Worm (Caenorhabditis elegans) whole organism, L4/young adult: ENCODE data around the gene srab-6.

Source experiments
- W03F9.2 ChIP-seq: fragments of 150-350 bp; optimal IDR thresholded peaks from 2 replicates; lab custom pipeline; 2014; ENCODE audit warnings: missing biosample characterization, missing genetic modification characterization
- dao-5 ChIP-seq: sonication (generic microtip); optimal IDR thresholded peaks from 2 replicates; lab custom pipeline; 2016; ENCODE audit warnings: missing genotype, missing genetic modification characterization, moderate library complexity, missing compliant biosample characterization
- him-1 ChIP-seq: sonication (generic microtip); optimal IDR thresholded peaks from 2 replicates; lab custom pipeline; 2016; ENCODE audit warnings: missing genotype, missing genetic modification reagents, missing genetic modification characterization, missing compliant biosample characterization

Gene srab-6

DNA sequence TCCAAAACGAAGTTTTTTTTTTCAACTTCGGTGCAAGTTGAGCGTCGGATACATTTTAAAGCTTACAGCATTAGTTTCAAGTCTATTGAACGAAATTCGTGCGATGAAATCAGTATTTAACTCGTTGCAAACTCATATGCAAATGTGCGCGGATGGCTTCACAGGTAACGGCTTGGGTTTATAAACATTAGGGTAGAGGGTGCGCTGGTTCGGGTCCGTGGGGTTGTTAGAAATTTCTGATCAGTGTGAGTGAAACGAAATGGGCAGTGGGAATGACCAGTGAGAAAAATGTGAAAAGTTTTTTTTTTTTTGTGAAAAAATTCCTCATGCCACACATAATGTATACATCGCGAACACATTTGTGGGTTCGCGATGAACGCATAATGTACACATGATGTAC is 11.4 kb upstream of the srab-6 start:
- TF ChIP-seq him-1 (tag; lab: Kevin White, UChicago) (no peak), dao-5 (no peak), W03F9.2 (tag; lab: Kevin White, UChicago) (no peak)

DNA sequence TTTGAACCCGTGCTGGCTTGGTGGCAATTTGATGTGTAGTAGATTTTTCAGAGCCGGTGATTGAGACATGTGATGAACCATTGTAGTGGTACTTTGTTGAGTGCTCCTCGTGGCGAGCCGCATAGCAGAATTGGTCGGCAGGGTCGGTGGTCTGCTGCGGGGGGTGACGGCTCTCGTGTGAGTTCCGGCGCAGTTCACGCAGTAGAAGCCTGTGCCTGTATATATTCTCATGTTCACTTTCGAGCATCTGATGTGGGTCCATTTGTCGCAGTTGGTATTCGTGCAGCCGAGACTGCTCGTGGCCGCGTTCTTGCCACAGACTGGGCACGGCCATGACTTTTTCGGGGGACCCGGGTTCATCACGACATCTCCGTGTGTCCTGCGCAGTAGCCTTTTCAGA is 10.5 kb upstream of the srab-6 start:
- no peak for TF ChIP-seq him-1 (tag; lab: Kevin White, UChicago)

DNA sequence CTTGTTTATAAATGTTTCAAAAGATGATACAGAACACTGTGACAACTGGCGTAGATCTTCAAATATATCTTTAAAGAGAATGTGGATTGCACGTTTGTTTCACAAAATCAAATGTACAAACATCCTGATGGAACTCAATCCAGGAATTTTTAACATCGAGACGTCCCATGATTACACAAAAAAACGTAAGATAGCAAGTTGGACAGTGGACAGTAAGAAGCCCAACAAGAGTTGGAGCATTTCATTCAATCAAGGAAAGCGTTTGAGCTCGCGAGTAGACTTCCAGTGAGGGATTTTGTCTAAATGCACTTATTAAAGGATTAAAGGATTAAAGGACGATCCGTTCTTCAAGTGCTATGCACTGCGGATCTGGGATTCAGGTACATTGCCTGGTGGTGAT is 7.5 kb upstream of the srab-6 start, which contains the start of gene C36C5.12:
Gene C36C5.12, minus strand, starts transcription at position 101 of the 400 bp plus-strand sequence.
- TF ChIP-seq W03F9.2 (tag; lab: Kevin White, UChicago) (no peak), dao-5 (no peak), him-1 (tag; lab: Kevin White, UChicago) (no peak)

DNA sequence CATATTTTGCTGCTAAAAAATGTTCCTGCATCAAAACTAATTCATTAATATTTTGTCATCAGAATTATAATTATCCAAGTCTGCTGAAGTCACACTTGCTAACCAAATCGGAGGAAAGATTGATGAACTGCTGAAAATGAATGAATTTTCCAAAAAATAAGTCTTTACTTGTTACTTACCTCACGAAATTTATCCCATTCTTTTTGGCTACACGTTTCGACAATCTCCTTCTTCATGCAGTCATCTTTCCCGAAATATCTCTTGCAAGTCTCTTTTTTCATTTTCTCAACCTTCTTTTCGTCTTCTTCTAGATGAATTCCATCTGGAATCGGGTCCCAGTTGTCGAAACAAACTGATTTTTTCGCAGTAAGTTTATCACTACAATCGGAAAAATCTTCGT is 6.6 kb upstream of the srab-6 start:
- TF ChIP-seq him-1 (tag; lab: Kevin White, UChicago) (no peak), W03F9.2 (tag; lab: Kevin White, UChicago) (no peak), dao-5 (no peak)

DNA sequence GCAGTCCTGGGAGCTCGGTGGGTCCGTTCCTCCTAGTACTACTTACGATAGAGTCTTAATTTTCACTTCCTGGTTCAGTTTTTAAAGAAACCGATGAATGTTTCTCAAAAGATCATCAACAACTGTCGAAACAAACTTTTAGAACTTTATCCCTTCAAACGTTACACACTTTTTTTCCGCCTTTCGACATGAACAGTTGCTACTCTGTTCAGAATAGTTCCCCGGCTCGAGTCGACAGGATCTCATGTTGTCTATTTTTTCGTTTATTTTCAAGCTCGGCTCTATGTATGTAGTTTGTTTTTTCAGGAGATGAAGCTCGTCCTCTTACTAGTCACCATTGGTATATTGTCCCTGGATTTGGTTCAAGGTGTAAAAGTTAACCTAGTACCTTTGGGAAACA is 5.0 kb upstream of the srab-6 start, which contains the start of gene exh-1:
Gene exh-1, plus strand, starts transcription at position 301 of the 400 bp plus-strand sequence.
- no peak for TF ChIP-seq him-1 (tag; lab: Kevin White, UChicago)
- no peak for TF ChIP-seq dao-5
- TF ChIP-seq W03F9.2 (tag; lab: Kevin White, UChicago): no peak

DNA sequence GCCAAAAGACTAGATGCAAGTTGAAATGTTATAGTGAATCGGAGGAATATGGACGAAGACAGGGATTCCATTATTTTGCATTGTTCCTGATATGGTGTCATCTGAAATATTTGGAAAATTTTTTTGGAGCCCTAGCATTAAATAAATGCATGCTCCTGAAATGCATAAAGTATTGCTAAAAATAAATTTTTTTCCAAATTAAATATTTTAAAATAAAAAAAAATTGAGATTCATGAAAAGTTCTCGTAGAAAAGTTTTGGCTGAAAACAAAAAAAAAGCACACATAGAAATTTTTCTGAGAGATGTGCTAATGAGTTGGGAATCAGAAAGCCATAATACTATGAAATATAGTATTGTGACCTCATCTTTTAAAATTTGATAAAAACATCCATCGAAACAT is 3.3 kb upstream of the srab-6 start, which contains the start of gene srab-7:
Gene srab-7, minus strand, starts transcription at position 101 of the 400 bp plus-strand sequence.
- no peak for TF ChIP-seq dao-5
- TF ChIP-seq him-1 (tag; lab: Kevin White, UChicago): no peak
- TF ChIP-seq W03F9.2 (tag; lab: Kevin White, UChicago): no peak

DNA sequence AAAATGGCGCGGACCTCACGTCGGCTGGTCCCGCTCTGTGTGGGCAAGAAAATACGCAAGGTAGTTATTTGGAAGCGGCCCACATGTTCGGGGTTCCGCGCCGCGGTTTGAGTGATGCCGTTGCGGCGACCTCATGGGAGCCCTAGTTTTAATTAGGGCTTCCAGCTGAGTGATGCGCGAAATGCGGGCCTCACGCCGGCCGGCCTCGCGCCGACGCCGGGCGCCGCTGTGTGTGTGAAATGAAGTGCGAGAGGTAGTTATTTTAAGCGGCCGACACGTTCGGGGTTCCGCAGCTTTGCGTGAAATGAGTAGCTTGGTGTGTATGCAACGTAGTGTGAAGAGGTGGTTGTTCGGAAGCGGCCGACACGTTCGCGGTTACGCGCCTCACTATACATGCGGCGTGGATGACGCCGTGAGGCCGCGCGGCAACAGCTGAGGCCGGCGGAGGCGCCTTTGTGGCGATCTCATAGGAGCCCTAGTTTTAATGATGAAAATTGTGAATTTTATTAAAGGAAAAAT is 1.8 kb downstream of the srab-6 start:
- TF ChIP-seq W03F9.2 (tag; lab: Kevin White, UChicago): no peak

DNA sequence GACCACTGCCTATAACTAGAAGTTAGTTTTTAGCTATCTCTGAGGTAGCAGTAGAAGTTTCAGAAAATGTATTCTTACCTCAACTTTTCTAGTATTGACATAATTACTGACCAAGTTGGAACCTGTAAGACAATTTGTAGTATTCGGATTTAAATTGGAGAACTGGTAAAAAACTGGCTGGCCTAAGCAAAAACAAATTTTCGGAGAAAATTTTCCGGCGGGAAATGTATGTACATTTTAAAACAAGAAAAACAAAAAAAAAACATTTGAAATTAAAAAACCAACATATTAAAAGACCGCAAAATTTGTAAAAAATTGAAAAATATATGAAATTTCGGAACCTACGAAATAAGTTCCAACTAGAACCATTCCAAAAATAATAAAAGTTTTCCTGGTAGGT is 4.8 kb downstream of the srab-6 start, which contains the start of gene srab-11:
Gene srab-11, minus strand, starts transcription at position 101 of the 400 bp plus-strand sequence.
- TF ChIP-seq W03F9.2 (tag; lab: Kevin White, UChicago): no peak
- no peak for TF ChIP-seq him-1 (tag; lab: Kevin White, UChicago)
- TF ChIP-seq dao-5: no peak

DNA sequence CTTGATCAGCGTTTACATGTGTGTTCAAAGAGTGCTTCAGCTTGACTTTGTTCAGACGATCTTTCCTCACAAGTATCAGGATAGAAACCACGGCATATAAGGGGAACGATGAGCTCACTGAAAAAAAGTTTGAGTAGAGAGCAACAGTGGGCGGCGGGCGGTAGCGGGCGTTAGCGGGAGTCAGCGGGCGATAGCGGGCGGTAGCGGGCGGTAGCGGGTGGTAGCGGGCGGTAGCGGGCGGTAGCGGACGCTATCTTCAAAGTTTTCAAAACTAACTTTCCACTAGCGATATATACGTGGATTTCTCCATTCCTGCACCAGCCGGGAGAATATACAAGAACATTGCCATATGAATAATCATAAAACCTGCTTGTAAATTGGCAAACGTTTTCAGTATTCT is 6.5 kb downstream of the srab-6 start:
- TF ChIP-seq dao-5 (no peak), W03F9.2 (tag; lab: Kevin White, UChicago) (no peak), him-1 (tag; lab: Kevin White, UChicago) (no peak)

DNA sequence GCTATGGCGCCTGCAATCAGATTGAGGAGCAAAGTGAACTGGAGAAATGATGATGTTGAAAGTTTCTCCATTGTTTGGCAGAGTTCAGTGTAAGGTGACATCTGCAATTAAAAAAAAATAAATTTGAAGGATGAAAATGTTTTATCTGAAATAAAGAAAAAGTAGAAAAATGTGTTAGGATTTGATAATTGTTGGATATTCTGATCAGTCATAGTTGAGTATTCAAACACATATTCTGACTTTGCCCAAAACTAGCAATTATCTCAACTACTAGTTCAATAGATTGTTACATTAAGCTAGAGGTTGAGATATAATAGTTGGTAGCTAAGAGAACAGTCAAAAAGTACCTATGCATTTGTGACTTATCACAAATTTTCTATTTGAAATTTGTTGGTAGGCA is 7.3 kb downstream of the srab-6 start, which contains the start of gene srab-10:
Gene srab-10, minus strand, starts transcription at position 101 of the 400 bp plus-strand sequence.
- TF ChIP-seq dao-5: no peak
- TF ChIP-seq W03F9.2 (tag; lab: Kevin White, UChicago): no peak
- TF ChIP-seq him-1 (tag; lab: Kevin White, UChicago): no peak

DNA sequence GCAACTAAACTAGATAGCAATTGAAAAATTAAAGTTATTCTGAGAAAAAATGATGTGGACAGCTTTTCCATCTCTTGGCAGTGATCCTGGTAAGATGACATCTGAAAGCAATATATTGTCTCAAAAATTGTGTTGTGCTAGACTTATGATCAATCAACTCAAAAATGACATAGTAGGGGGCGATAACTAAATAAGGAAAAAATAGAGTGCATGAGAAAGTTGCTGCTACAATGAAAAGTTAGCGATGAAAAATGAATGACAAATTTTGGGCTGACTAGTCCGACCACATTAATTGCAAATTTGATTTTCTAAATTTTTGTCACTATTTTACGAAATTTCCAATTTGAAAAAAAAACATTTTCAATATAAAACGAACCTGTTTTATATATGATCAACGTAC is 10.6 kb downstream of the srab-6 start, which contains the start of gene srab-9:
Gene srab-9, minus strand, starts transcription at position 101 of the 400 bp plus-strand sequence.
- no peak for TF ChIP-seq him-1 (tag; lab: Kevin White, UChicago)
- TF ChIP-seq W03F9.2 (tag; lab: Kevin White, UChicago): no peak
- TF ChIP-seq dao-5: no peak

DNA sequence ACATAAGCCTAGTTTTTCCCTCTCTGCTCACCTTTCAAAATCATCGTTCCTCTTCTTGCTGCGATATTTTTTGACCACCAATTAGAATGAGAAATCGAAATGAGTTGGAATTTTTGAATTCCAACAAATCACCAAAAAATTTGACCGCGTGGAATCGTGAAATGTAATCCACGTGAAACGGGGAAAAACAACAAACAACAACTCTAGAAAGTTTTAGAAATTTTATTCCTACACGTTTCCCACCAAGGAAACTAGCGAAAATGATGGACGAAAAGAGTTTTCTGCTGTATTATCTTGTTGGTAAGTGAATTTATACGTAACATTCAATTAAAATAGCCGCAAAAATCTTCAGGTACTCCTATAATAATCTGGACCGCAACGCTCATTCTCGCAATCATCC is 13.3 kb downstream of the srab-6 start, which contains the start of the genes irld-3 and F02C9.1:
Gene irld-3, minus strand, starts transcription at position 101 of the 400 bp plus-strand sequence.
Gene F02C9.1, plus strand, starts transcription at position 216 of the 400 bp plus-strand sequence.
- TF ChIP-seq dao-5 (no peak), W03F9.2 (tag; lab: Kevin White, UChicago) (no peak), him-1 (tag; lab: Kevin White, UChicago) (no peak)

DNA sequence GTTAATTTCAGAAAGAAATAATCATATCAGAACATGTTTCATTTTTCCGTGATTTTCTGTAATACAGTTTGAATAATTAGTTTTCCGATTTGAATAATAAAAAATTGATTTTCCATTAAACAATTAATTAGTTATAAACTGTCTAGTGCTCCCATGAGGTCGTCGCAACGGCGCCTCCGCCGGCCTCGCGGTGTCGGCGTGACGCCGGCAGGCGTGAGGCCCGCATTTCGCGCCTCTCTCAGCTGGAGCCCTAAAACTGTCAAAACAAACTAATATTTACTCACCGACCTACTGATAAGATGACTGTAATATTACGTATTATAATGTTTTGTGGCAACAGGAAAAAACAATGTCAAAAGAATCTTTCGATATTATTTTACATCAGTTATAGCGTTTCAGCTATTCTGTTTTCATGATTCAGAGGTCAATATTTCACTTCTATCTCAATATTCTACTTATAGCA is 18.4 kb downstream of the srab-6 start, which contains the start of gene F02C9.2:
Gene F02C9.2, plus strand, starts transcription at position 413 of the 463 bp plus-strand sequence.
- no peak for TF ChIP-seq dao-5
- no peak for TF ChIP-seq W03F9.2 (tag; lab: Kevin White, UChicago)
- TF ChIP-seq him-1 (tag; lab: Kevin White, UChicago): no peak

DNA sequence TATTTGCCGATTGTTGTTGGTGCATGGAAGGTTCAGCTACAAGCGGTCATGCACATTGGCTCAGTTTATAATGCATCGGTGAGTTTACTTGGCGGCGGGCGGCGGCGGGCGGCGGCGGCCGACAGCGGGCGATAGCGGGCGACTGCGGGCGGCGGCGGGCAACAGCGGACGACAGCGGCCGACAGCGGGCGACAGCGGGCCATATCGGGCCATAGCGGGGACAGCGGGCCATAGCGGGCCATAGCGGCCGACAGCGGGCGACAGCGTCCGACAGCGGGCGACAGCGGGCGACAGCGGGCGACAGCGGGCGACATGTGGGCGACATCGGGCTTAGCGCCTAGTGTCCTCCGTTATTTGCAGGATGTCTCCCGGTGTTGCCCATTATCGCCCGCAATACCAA is 19.6 kb downstream of the srab-6 start:
- TF ChIP-seq W03F9.2 (tag; lab: Kevin White, UChicago) (no peak), him-1 (tag; lab: Kevin White, UChicago) (no peak), dao-5 (no peak)

DNA sequence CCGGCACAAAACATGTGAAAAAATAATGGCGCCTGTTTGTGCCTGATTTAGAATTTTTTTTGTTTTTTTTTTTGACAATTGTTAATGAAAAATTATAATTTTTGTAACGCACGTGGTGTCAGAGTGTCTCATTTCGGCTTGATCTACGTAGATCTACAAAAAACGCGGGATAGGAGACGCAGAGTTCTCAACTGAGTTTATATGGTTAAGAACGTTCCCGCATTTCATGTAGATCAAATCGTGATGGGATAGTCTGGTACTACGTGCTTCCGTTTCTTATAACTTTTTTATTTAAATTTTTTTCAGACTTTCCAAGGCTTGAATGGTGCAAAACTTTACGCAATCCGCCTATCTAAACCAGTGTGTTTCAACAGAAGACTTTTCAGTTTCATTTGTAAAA is 23.0 kb downstream of the srab-6 start, which contains the start of gene tat-6:
Gene tat-6, plus strand, starts transcription at position 301 of the 400 bp plus-strand sequence.
- TF ChIP-seq W03F9.2 (tag; lab: Kevin White, UChicago) (no peak), dao-5 (no peak), him-1 (tag; lab: Kevin White, UChicago) (no peak)
